Fruit fly (Drosophila melanogaster) ovary, adult (tissue): ENCODE measurements around the gene CG13288.

Source experiments
- CG17801 ChIP-seq: fragments of 200-800 bp; optimal IDR thresholded peaks from 2 replicates; lab custom pipeline; 2019; ENCODE audit warnings: missing biosample characterization, mild to moderate bottlenecking, missing genetic modification characterization, moderate library complexity; ENCODE audit not compliant: partially characterized antibody

The CG13288 gene

DNA sequence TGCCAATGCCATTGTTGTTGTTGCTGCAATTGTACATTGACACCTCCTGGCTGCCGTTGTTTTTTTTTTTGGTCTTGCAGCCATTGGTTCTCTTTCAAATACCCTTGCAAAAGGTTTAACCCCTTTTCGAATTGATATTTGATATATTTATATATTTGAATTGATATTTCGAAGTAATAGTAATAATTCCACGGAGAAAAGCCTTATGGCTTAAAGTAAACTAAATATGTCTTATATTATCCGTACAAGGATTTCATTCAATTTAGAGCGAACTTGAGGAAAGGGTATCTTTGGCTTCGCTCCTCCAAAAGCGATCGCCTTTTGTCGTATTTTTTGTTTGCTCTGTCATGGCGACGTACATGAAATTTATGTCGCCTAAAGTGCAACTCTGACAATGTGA lies 34.3 kb downstream of the CG13288 start:
- TF ChIP-seq CG17801 (GFP tag; lab: Kevin White, UChicago): no peak

DNA sequence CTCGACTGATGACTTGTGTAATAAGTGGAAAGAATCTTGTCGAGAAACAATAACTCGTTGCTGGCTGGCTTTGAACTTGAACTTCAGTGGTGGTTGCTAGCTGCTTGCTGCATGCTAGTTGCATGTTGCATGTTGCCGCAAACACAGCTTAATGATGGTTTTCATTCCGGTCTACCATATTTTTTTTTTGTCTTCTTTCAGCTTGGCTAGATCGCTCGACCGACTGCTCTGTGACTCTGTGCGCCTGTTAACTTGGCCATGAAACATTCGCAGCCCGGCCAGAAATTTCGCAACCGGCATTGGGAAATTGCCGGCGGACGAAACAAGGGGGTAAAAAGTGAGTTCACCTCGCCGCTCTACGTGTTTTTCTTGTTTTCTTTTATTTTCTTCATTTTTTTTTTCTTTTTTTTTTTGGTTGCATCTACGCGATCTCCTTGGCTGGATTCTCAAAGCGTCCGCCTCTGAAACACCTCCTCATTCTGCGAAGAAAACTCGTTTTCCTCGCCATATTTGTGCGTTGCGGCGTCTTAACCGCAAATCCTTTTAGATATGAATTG lies 36.2 kb downstream of the CG13288 start:
- no peak for TF ChIP-seq CG17801 (GFP tag; lab: Kevin White, UChicago)

DNA sequence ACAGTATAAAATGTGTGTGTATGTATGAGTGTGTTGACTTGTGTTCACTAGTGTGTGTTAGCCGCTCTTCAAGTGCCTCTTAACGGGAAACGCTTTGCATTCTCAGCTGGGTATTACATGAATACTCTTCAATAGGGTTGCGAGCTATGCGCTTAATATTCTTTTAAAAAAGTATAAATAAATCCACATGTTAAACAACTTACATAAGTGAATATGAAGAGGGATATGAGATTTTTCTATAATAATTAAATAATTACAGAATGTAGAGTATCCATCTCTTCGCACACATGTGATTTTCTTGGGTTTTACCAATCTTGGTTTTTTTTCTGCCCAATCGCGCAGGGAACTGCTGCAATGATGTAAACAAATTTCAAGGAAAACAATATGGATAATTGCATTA lies 38.4 kb downstream of the CG13288 start:
- TF ChIP-seq CG17801 (GFP tag; lab: Kevin White, UChicago): no peak

DNA sequence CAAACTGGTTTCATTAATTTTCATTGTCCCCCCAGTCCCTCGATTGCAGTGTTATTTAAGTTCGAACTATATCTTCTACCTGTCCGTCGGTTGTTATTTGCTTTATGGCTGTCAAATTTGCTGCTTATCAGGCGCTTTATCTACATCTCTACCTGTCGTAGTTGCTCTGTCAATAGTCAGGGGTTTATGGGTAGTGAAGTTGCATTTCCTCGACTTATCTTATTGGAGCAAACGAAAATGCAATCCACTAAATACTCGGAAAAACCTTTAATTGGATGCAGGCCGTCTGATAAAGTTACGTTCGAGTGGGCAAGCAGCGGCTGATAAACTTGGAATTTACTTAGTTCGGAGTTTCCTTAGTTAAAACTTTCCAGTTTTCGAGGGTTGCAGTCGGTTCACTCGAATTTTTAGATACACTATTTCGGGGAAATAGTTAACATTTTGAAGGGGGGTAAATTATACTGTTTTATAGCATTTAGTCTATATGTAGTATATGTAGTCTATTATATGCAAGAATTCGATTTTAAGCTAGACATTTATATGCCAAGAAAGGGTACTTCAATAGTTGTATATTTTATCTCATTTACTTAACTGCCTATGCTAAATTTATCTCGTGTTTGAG lies 40.0 kb downstream of the CG13288 start:
- TF ChIP-seq CG17801 (GFP tag; lab: Kevin White, UChicago): no peak

DNA sequence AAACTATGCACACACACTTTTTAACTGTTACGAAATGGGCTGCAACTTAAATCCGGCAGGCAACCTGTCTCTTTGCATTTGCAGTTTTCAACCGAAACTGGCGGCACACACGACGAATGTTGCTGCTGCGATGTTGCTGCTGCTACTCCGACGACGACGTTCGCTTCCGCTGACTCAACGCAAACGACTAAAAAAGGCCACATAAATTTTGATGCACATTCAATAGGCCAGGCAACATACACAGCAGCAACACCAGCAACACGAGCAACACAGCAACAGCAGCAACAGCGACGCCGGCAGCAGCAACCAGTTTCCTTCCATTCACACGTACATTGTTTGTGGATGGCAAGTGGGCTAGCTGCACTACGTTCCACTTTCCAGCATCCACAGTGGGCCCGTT lies 43.3 kb downstream of the CG13288 start, which contains the start of gene Egfrap:
Egfrap (minus strand) TSS at position 192 of the 400 bp plus-strand sequence.
- TF ChIP-seq CG17801 (GFP tag; lab: Kevin White, UChicago): no peak

DNA sequence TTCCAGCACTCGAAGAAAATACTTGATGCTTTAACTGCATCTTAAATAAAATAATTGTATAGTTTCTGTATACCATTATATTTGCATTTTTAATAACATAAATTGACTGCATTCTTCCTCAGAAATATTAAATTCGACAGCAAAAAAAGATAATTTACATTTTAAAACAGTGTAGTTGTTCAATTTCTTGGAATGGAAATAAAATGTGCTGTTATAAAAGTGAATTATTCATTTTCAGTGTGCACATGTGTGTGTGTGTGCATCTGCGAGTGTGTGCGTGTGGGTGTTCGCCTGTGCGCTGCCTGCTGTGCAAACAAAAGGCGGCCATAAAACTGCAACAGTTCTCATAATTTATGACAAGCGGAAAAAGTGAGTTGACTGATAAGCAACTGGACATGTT lies 45.0 kb downstream of the CG13288 start:
- no peak for TF ChIP-seq CG17801 (GFP tag; lab: Kevin White, UChicago)

DNA sequence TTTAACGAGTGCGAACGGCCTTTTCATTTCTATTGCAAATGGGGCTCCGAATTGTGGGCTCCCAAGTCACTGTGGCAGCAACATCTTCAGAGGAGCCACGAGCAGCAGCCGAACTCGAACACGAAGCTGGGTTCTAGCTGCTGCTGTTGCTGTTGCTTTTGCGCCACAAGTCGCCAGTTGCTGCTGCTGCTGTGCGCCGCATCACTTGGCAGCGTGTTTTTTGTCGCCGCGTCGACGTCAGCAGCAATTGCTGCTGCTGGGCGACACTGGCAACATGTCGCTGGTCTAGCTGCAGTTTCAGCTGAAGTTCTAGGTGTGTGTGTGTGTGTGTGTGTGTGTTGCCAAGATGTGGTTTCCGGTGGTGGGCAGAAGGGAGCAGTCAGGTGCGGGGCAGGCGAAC lies 45.4 kb downstream of the CG13288 start:
- no peak for TF ChIP-seq CG17801 (GFP tag; lab: Kevin White, UChicago)

DNA sequence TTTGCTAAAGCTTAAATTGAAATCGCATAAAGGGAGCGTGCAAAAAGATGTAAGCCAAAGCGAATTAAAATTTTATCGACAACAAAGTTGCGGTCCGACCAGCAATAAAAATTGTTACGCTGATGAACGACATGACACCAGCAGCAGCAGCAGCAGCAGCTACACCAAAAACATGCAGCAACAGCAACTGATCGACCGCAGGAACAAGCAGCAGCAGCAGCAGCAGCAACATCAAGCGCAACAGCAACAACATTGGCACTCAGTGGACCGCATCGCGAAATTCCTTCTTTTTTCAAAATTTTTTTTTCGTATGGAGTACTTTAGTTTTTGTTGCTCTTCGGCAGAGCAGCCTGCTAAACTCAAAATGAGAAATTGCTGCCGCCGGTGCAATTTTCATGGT lies 47.8 kb downstream of the CG13288 start:
- TF ChIP-seq CG17801 (GFP tag; lab: Kevin White, UChicago): no peak

DNA sequence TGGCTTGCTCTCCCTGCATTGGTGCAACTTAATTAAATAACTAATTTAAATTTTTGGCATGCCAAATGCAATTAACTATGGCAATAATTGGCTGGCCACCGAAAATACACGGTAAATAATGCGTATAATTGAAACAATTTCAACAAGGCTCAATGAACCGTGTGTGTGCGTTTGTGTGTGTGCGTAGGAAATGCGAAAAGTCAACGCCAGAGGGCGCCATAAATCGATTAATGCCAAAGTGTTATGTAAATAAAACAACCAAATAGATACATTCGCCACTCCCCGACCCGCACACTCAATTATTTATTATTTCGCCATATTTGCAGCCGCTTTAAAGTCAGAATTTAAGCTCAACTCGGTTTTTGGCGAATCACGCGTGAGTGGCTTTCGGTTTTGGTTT lies 50.0 kb downstream of the CG13288 start:
- TF ChIP-seq CG17801 (GFP tag; lab: Kevin White, UChicago): no peak

DNA sequence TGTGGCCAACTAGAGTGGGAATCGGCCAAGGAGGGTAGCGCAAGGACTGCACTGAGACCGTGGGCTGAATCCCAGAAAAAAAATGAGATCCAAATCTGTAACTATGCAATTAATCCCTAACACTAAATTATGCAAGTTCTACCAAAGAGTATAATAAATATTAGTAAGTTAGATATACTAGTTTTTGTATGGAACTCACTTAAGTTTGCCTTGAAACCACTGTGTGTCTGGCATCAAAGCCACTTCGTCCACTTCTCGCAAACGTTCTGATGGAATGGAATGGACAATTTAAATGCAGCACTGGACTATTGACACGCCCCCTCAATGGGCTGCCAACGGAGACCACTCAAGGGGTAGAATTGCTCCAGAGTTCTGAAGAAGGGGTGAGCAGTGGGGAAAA lies 50.9 kb downstream of the CG13288 start:
- no peak for TF ChIP-seq CG17801 (GFP tag; lab: Kevin White, UChicago)

DNA sequence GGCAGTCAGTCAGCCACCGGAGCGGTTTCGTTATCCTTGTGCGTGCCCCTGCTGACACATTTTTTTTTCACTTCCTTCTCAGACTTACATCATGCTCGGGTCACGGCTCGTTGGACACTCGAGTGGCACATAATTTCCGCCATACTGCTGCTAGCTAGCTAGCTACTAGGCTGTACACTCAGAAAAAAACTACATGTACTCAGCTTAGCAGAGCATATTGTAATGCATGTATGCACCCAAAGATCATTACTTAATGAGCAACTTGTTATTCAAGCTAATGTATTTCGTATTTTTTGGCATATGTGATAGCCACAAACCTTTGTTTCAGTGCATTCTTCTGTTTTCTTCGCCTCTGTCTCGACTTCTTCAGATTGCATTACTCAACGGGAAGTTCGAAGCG lies 57.2 kb downstream of the CG13288 start:
- no peak for TF ChIP-seq CG17801 (GFP tag; lab: Kevin White, UChicago)

DNA sequence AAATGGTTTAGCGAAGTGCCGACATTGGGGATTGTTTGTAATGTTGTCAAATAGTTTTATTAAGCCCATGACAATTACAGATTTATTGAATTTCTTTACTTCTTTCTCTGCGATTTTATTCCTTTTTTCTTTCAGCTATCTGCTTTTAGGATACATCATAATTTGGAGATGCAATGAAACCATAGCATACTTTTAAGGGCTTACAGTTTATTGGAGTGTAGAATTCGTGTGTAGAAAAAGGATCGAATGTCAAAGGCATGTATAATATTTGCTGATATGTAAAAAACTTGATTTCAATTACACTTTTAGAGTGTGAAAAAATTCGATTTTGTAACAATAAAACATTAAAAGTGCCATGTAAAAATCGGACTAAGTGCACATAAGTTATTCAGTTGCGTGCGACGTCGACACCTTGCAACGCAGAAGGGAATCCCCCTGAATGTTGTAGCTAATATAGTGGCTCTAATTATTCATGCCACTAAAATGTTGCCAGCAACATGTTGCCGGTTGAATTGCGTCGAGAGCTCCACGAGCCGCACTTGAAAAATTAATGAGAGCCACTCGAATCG lies 59.8 kb downstream of the CG13288 start:
- TF ChIP-seq CG17801 (GFP tag; lab: Kevin White, UChicago): no peak
